Fruit fly (Drosophila melanogaster) whole organism, pupa: Measurements from ENCODE around the gene Pdhb.
A peak's percentile ranks its signal among the peaks of the same experiment; 100 is the strongest.

Experiments
- CG10348 ChIP-seq: fragments of 200-800 bp; sonication (Bioruptor generic); IDR thresholded peaks from 2 replicates; pipeline ENCODE4 v1.3.6; 2022; ENCODE audit warnings: missing biosample characterization, missing genetic modification characterization
- CG12605 ChIP-seq: fragments of 200-800 bp; sonication (Bioruptor generic); IDR thresholded peaks from 2 replicates; pipeline ENCODE4 v1.3.6; 2022; ENCODE audit warnings: missing biosample characterization, missing genetic modification characterization
- CG13204 ChIP-seq: fragments of 200-800 bp; sonication (Bioruptor generic); optimal IDR thresholded peaks from 2 replicates; lab custom pipeline; 2018; ENCODE audit warnings: missing biosample characterization, mild to moderate bottlenecking, missing genetic modification characterization, moderate library complexity
- CG14655 ChIP-seq: fragments of 200-800 bp; sonication (Bioruptor generic); optimal IDR thresholded peaks from 3 replicates; lab custom pipeline; 2017; ENCODE audit warnings: mild to moderate bottlenecking, missing biosample characterization, missing genetic modification reagents, missing genetic modification characterization
- CG15710 ChIP-seq: fragments of 200-800 bp; sonication (Bioruptor generic); optimal IDR thresholded peaks from 2 replicates; lab custom pipeline; 2018; ENCODE audit warnings: missing biosample characterization, mild to moderate bottlenecking, missing genetic modification characterization, moderate library complexity
- CG17806 ChIP-seq: fragments of 200-800 bp; sonication (Bioruptor generic); optimal IDR thresholded peaks from 2 replicates; lab custom pipeline; 2018; ENCODE audit warnings: missing biosample characterization, mild to moderate bottlenecking, missing genetic modification characterization, moderate library complexity
- CG32121 ChIP-seq: fragments of 200-800 bp; sonication (Bioruptor generic); IDR thresholded peaks from 2 replicates; pipeline ENCODE4 v1.3.6; 2022; ENCODE audit warnings: missing biosample characterization, missing genetic modification characterization
- CG34367 ChIP-seq: fragments of 200-800 bp; sonication (Bioruptor generic); optimal IDR thresholded peaks from 2 replicates; lab custom pipeline; 2018; ENCODE audit warnings: missing biosample characterization, mild to moderate bottlenecking, missing genetic modification characterization
- CG4496 ChIP-seq: fragments of 200-800 bp; sonication (Bioruptor generic); IDR thresholded peaks from 3 replicates; pipeline ENCODE4 v1.3.6; 2022; ENCODE audit warnings: missing biosample characterization, missing genetic modification characterization
- CG8159 ChIP-seq: fragments of 200-800 bp; sonication (Bioruptor generic); optimal IDR thresholded peaks from 3 replicates; lab custom pipeline; 2018; ENCODE audit warnings: missing biosample characterization, mild to moderate bottlenecking, missing genetic modification characterization, moderate library complexity
- CG8301 ChIP-seq: fragments of 200-800 bp; sonication (Bioruptor generic); optimal IDR thresholded peaks from 2 replicates; lab custom pipeline; 2018; ENCODE audit warnings: missing biosample characterization, mild to moderate bottlenecking, missing genetic modification characterization
- CG9948 ChIP-seq: fragments of 200-800 bp; sonication (Bioruptor generic); optimal IDR thresholded peaks from 2 replicates; lab custom pipeline; 2018; ENCODE audit warnings: missing biosample characterization, mild to moderate bottlenecking, missing genetic modification characterization, moderate library complexity
- D1 ChIP-seq: fragments of 200-800 bp; sonication (Bioruptor generic); optimal IDR thresholded peaks from 2 replicates; lab custom pipeline; 2018; ENCODE audit warnings: missing biosample characterization, mild to moderate bottlenecking, missing genetic modification characterization, moderate library complexity
- EcR ChIP-seq: fragments of 200-800 bp; sonication (Bioruptor generic); optimal IDR thresholded peaks from 3 replicates; lab custom pipeline; 2019; ENCODE audit warnings: missing biosample characterization, missing genetic modification characterization, mild to moderate bottlenecking, moderate library complexity, missing genetic modification reagents
- Ets98B ChIP-seq: fragments of 200-800 bp; sonication (Bioruptor generic); IDR thresholded peaks from 2 replicates; pipeline ENCODE4 v1.3.6; 2022; ENCODE audit warnings: missing biosample characterization, missing genetic modification characterization
- Pif1A ChIP-seq: fragments of 200-800 bp; sonication (Bioruptor generic); optimal IDR thresholded peaks from 3 replicates; lab custom pipeline; 2016; ENCODE audit warnings: missing biosample characterization, missing genetic modification characterization
- Pif1B ChIP-seq: fragments of 200-800 bp; sonication (Bioruptor generic); optimal IDR thresholded peaks from 3 replicates; lab custom pipeline; 2016; ENCODE audit warnings: missing biosample characterization, missing genetic modification characterization
- Snoo ChIP-seq: fragments of 200-800 bp; sonication (Bioruptor generic); optimal IDR thresholded peaks from 3 replicates; lab custom pipeline; 2017; ENCODE audit warnings: missing biosample characterization, mild to moderate bottlenecking, missing genetic modification characterization, inconsistent platforms
- fd96Ca ChIP-seq: fragments of 200-800 bp; sonication (Bioruptor generic); IDR thresholded peaks from 3 replicates; pipeline ENCODE4 v1.3.6; 2022; ENCODE audit warnings: missing biosample characterization, missing genetic modification characterization
- gl ChIP-seq: fragments of 200-800 bp; sonication (Bioruptor generic); optimal IDR thresholded peaks from 2 replicates; lab custom pipeline; 2018; ENCODE audit warnings: missing biosample characterization, mild to moderate bottlenecking, missing genetic modification characterization
- rn ChIP-seq: fragments of 200-800 bp; sonication (Bioruptor generic); IDR thresholded peaks from 2 replicates; pipeline ENCODE4 v1.3.6; 2022; ENCODE audit warnings: missing biosample characterization, missing genetic modification characterization

The Pdhb gene

DNA sequence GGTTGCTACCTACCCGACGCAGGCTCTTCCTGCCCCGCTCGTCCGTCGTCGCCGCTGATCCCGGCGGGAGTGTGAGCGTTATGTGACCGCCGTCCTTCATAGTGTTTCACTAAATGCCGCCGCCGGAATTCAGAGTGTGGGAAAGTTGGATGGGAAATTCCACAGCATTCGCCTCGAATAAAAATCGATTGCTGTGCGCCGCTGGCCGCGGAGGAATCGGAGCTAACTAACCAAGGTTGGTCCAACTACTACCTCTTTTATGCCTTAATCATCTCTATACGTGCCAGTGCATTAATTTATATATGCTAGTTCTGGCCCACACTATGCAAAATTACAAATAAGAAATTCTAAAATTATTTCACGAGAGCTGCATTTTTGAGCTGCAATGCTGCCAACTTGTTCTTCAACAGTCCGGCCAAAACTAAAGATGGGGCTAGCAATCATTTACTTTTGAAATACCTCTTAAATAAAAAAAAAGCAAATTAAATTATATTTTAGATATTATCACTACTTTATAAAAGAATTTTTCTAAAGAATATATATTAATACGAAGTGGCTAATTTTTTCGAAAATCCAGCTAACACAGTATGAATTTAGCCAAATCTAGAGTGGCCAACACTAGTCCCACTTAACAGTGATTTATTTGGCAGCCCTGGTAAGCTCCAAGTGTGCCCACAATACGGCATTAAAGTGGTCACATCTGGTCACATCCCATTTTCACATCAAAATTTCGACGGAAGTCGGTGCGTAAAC, at the start of gene Pdhb, which contains the start of gene alpha-Man-Ib:
Pdhb (plus strand) TSS at position 674 of the 753 bp plus-strand sequence.
alpha-Man-Ib (minus strand) TSS at position 425 of the 753 bp plus-strand sequence.
- TF ChIP-seq D1 (tag; lab: Kevin White, UChicago) (no peak), Snoo (tag; lab: Kevin White, UChicago) (peak; percentile 55), rn (GFP tag; lab: Robert Waterston, UW) (peak; percentile 61), CG8301 (tag; lab: Kevin White, UChicago) (no peak), CG17806 (tag; lab: Kevin White, UChicago) (peak; percentile 55), CG15710 (tag; lab: Kevin White, UChicago) (peak; percentile 69), Ets98B (GFP tag; lab: Robert Waterston, UW) (peak; percentile 29; the same call in 1 of the 2 replicates), CG9948 (tag; lab: Kevin White, UChicago) (no peak), CG10348 (GFP tag; lab: Robert Waterston, UW) (peak; percentile 47; the same call in 1 of the 2 replicates), CG12605 (GFP tag; lab: Robert Waterston, UW) (peak; percentile 13; the same call in 1 of the 2 replicates), CG4496 (GFP tag; lab: Robert Waterston, UW) (0 out of 3 replicates have a peak, but pooled peaks have one; percentile 62)

DNA sequence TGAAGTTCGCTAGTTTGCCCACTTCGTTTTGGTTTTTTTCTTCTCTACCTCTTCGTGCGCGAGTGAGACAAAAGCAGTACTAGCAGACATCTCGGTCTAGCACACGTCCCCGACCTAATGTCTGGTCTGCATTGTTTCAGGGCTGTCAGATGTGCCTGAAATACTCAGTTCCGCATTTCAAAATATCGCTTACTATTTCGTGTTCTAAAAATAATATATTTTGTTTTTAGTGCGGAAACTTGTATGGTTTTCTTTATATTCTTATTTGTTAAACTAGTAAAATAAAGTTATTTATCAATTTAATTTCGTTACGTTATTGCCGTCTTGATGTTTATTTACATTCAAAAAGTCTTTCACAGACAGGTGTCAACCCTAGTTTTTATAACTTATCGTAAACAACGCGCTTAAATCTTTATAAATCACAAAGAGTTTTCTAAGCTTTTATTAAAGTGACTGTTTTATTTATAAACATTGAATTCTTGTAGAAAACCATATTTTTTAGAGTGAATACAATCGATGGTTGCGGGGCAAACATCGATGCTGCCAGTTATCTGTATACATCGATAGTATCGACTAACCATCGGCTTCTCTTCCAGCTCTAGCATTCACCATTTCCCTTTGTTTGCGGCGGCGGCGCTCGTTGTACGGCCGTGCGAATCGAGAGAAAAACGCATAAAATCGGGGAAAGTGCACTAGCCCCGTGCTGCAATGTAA, 49.5 kb upstream of the Pdhb start:
- TF ChIP-seq CG4496 (GFP tag; lab: Robert Waterston, UW) (no peak), CG34367 (tag; lab: Kevin White, UChicago) (peak; percentile 42), CG10348 (GFP tag; lab: Robert Waterston, UW) (no peak), gl (tag; lab: Kevin White, UChicago) (no peak), CG9948 (tag; lab: Kevin White, UChicago) (peak; percentile 71), CG8301 (tag; lab: Kevin White, UChicago) (peak; percentile 56), CG8159 (tag; lab: Kevin White, UChicago) (peak; percentile 82), CG14655 (GFP tag; lab: Kevin White, UChicago) (peak; percentile 75), CG17806 (tag; lab: Kevin White, UChicago) (peak; percentile 75), Snoo (tag; lab: Kevin White, UChicago) (peak; percentile 46), Pif1A (GFP tag; lab: Kevin White, UChicago) (peak; percentile 59), Pif1B (GFP tag; lab: Kevin White, UChicago) (peak; percentile 62), CG15710 (tag; lab: Kevin White, UChicago) (peak; percentile 80), Ets98B (GFP tag; lab: Robert Waterston, UW) (no peak), rn (GFP tag; lab: Robert Waterston, UW) (no peak)
- TF ChIP-seq, all 21 proteins: peak for 10

DNA sequence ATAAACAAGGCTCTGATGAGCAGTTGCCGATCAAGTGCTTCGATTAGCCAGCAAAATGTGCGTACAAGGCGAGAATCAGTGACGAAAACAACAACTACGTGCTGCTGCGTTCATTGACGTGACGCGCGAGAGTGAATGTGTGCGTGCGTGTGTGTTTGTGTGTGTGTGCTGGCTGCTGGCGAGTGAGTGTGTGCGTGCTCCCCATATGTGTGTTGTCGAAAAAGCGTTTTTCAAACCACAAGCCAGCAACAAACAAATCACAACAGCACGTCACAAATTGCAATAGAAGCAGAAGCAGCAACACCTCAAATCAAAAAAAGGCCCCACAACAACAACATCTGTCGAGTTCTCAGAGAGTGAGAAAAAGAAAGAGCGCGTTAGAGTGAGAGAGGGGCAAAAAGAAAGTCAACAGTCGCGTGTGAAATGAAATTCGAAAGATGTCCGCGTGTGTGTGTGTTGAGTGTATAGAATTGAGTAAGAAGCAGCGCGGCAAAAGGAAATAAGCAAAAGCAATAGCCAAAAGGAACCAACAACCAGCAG, 48.9 kb upstream of the Pdhb start:
- no peak for TF ChIP-seq CG32121 (GFP tag; lab: Robert Waterston, UW)
- TF ChIP-seq EcR (GFP tag; lab: Kevin White, UChicago) = peak; percentile 96
- TF ChIP-seq Snoo (tag; lab: Kevin White, UChicago) = no peak

DNA sequence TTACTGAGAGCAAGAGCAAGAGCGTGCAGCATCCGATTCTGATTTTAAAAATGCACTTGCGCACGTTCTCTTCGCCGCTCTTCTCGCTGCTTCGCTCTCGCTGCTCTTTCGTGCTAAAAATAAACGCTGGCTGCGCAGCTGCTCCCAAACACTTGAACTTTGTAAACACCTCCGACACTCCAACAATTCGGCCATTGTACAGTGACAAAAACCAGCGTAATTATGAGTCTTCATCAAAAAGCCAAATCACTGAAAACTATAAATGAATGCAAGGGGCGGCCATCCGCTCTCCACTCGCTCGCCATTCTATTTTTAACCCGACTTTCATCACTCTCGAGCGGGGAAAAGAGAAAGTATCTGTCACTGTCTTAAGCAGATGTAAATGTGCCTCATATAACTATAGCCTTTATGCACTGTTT, 48.2 kb upstream of the Pdhb start:
- TF ChIP-seq D1 (tag; lab: Kevin White, UChicago) (no peak), CG13204 (GFP tag; lab: Kevin White, UChicago) (peak; percentile 5), CG12605 (GFP tag; lab: Robert Waterston, UW) (no peak), Pif1B (GFP tag; lab: Kevin White, UChicago) (peak; percentile 29), CG4496 (GFP tag; lab: Robert Waterston, UW) (no peak), CG14655 (GFP tag; lab: Kevin White, UChicago) (peak; percentile 61), CG32121 (GFP tag; lab: Robert Waterston, UW) (no peak), rn (GFP tag; lab: Robert Waterston, UW) (no peak), CG15710 (tag; lab: Kevin White, UChicago) (peak; percentile 29), Pif1A (GFP tag; lab: Kevin White, UChicago) (peak; percentile 52), Snoo (tag; lab: Kevin White, UChicago) (peak; percentile 27), CG9948 (tag; lab: Kevin White, UChicago) (peak; percentile 18), EcR (GFP tag; lab: Kevin White, UChicago) (peak; percentile 79), Ets98B (GFP tag; lab: Robert Waterston, UW) (no peak), gl (tag; lab: Kevin White, UChicago) (no peak), fd96Ca (GFP tag; lab: Robert Waterston, UW) (no peak), CG17806 (tag; lab: Kevin White, UChicago) (peak; percentile 40), CG8159 (tag; lab: Kevin White, UChicago) (peak; percentile 30), CG10348 (GFP tag; lab: Robert Waterston, UW) (no peak), CG8301 (tag; lab: Kevin White, UChicago) (peak; percentile 37), CG34367 (tag; lab: Kevin White, UChicago) (no peak)
- TF ChIP-seq, all 21 proteins: peak for 11
